Fruit fly (Drosophila melanogaster): ENCODE results near the gene sisA.

Gene sisA

dm6 chrX:11342771-11343170, 20.6 kb upstream of the sisA start:
- no peak for TF ChIP-seq fd96Ca (GFP tag; IDR thresholded peaks at IDR 0.05)
- TF ChIP-seq CG15710 (tag; optimal IDR thresholded peaks at IDR 0.05) = no peak
- no peak for TF ChIP-seq gl (tag; optimal IDR thresholded peaks at IDR 0.05)
- no peak for TF ChIP-seq Snoo (tag; optimal IDR thresholded peaks at IDR 0.05)
- no peak for TF ChIP-seq CG10348 (GFP tag; IDR thresholded peaks at IDR 0.05)
- no peak for TF ChIP-seq CG14655 (GFP tag; optimal IDR thresholded peaks at IDR 0.05)
- no peak for TF ChIP-seq CG17806 (tag; optimal IDR thresholded peaks at IDR 0.05)
- TF ChIP-seq Pif1A (GFP tag; optimal IDR thresholded peaks at IDR 0.05) = no peak
- no peak for TF ChIP-seq CG8301 (tag; optimal IDR thresholded peaks at IDR 0.05)
- no peak for TF ChIP-seq Ets98B (GFP tag; IDR thresholded peaks at IDR 0.05)
- TF ChIP-seq CG13204 (GFP tag; optimal IDR thresholded peaks at IDR 0.05) = no peak
- no peak for TF ChIP-seq Pif1B (GFP tag; optimal IDR thresholded peaks at IDR 0.05)
- TF ChIP-seq CG34367 (tag; optimal IDR thresholded peaks at IDR 0.05) = no peak
- no peak for TF ChIP-seq CG32121 (GFP tag; IDR thresholded peaks at IDR 0.05)

DNA sequence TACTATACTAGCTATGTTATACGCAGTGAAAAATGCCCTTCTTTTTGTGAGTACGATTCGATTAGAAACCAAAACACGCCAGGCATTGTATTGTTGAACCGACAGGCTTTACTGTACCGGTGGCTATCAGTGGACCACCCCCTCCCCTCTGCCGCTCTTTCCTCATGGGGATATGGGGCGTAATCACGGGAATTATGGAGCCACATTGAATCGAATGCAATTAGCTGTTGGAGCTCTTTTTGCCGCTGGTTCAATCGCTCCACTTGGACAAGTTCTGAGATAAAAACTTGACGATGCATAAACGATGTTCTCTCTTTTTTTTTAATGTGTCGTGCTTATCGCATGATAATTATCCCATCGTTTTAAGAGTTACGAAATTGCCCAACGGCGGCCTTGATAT, 20.0 kb upstream of the sisA start:
- no peak for TF ChIP-seq CG13204 (GFP tag; optimal IDR thresholded peaks at IDR 0.05)
- peak; percentile 49; the same call in 2 of the 3 replicates for TF ChIP-seq CG4496 (GFP tag; IDR thresholded peaks at IDR 0.05)

DNA sequence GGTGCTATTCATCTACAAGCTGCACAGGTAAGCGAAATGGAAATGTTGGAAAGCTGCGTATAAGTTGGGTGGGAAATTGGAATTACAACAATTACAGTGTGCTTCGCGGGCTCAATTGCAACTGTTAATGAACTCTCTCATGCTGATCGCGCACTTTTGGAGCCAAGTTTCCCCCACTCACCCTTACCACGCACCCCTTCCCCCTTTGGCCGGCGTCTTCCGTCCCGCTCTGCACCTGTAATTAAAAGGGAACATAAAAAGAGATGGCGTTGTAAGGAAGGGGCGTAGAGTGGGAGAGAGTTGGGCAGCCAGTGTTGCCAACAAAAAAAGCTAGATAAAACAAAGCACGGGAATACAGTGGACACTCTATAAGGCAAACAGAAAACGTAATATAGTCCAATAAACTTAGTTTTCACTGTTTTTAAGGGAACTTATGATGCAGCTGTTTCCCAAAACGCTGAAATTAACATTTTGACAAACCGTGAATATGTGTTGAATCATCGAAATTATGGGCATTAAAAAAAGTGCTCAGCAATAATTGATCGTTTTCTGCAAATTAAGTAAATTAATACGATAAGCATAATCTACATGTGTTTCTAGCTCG, 18.7 kb upstream of the sisA start:
- TF ChIP-seq CG8301 (tag; optimal IDR thresholded peaks at IDR 0.05) (peak; percentile 4), CG13204 (GFP tag; optimal IDR thresholded peaks at IDR 0.05) (peak; percentile 21), EcR (GFP tag; optimal IDR thresholded peaks at IDR 0.05) (peak; percentile 26), D1 (tag; optimal IDR thresholded peaks at IDR 0.05) (no peak), CG34367 (tag; optimal IDR thresholded peaks at IDR 0.05) (no peak), CG17806 (tag; optimal IDR thresholded peaks at IDR 0.05) (no peak), CG9948 (tag; optimal IDR thresholded peaks at IDR 0.05) (peak; percentile 5), Pif1B (GFP tag; optimal IDR thresholded peaks at IDR 0.05) (no peak), CG15710 (tag; optimal IDR thresholded peaks at IDR 0.05) (peak; percentile 26), CG14655 (GFP tag; optimal IDR thresholded peaks at IDR 0.05) (peak; percentile 50), CG4496 (GFP tag; IDR thresholded peaks at IDR 0.05) (no peak), Snoo (tag; optimal IDR thresholded peaks at IDR 0.05) (no peak), rn (GFP tag; IDR thresholded peaks at IDR 0.05) (no peak), gl (tag; optimal IDR thresholded peaks at IDR 0.05) (no peak), fd96Ca (GFP tag; IDR thresholded peaks at IDR 0.05) (no peak), CG12605 (GFP tag; IDR thresholded peaks at IDR 0.05) (no peak), Pif1A (GFP tag; optimal IDR thresholded peaks at IDR 0.05) (peak; percentile 32), CG10348 (GFP tag; IDR thresholded peaks at IDR 0.05) (no peak), CG32121 (GFP tag; IDR thresholded peaks at IDR 0.05) (no peak), Ets98B (GFP tag; IDR thresholded peaks at IDR 0.05) (no peak), CG8159 (tag; optimal IDR thresholded peaks at IDR 0.05) (peak; percentile 1)

dm6 chrX:11339868-11340548, 17.9 kb upstream of the sisA start, which contains the start of the genes CG34348 and Kap3:
Gene CG34348 (plus strand): TSS chrX:11339873.
Gene Kap3 (minus strand): TSS chrX:11340084.
- TF ChIP-seq CG12605 (GFP tag; IDR thresholded peaks at IDR 0.05) (peak; percentile 75), CG14655 (GFP tag; optimal IDR thresholded peaks at IDR 0.05) (peak; percentile 19), CG15710 (tag; optimal IDR thresholded peaks at IDR 0.05) (no peak), Snoo (tag; optimal IDR thresholded peaks at IDR 0.05) (peak; percentile 40), CG8301 (tag; optimal IDR thresholded peaks at IDR 0.05) (no peak), D1 (tag; optimal IDR thresholded peaks at IDR 0.05) (no peak), CG8159 (tag; optimal IDR thresholded peaks at IDR 0.05) (no peak), CG32121 (GFP tag; IDR thresholded peaks at IDR 0.05) (peak; percentile 60; the same call in 1 of the 2 replicates), Ets98B (GFP tag; IDR thresholded peaks at IDR 0.05) (no peak; the same call in 1 of the 2 replicates), Pif1B (GFP tag; optimal IDR thresholded peaks at IDR 0.05) (no peak), CG9948 (tag; optimal IDR thresholded peaks at IDR 0.05) (no peak), CG34367 (tag; optimal IDR thresholded peaks at IDR 0.05) (no peak), fd96Ca (GFP tag; IDR thresholded peaks at IDR 0.05) (no peak), rn (GFP tag; IDR thresholded peaks at IDR 0.05) (no peak), CG13204 (GFP tag; optimal IDR thresholded peaks at IDR 0.05) (no peak), CG17806 (tag; optimal IDR thresholded peaks at IDR 0.05) (no peak), CG10348 (GFP tag; IDR thresholded peaks at IDR 0.05) (no peak), Pif1A (GFP tag; optimal IDR thresholded peaks at IDR 0.05) (peak; percentile 47), EcR (GFP tag; optimal IDR thresholded peaks at IDR 0.05) (no peak), CG4496 (GFP tag; IDR thresholded peaks at IDR 0.05) (peak; percentile 9; the same call in 1 of the 3 replicates)

DNA sequence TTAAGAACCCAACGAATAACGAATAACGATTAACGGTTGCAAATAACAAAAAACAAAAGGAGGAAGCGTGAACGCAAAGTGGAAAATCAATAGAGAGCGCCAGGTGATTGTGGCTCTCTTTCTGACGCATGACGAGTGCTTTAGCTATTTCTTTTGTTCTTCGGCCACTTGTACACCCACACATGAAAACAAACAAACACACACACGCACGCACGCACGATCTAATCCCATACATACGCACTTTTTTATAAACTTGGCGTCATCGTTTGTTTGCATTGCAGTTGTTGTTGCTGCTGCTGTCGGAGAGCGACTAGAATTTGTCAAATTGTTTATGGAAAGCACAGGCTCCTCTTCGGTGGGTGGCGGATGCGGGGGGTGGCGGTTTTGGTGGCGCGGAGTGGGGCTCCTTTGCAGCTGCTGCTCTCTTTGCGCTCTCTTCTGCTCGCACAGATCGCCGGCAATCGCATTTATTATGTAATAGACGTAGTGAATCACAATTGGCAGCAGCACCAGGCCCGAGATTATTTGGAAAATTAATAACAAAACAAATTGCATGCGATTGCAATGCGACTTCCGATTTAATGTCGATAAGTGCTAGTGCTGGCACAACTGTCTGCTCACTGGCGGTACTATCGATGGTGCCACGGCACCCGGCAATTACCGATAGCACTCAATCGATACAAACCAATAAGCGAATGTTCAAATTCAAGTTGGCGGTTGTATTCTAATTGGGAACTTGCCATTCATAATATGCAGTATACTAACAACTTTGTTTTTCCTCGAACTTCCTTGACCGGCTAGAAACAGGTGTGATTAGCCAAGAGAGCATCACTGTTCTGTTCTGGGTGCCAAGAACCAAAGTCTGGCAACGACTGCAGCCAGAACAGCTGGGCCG, 17.1 kb upstream of the sisA start:
- TF ChIP-seq CG15710 (tag; optimal IDR thresholded peaks at IDR 0.05) (peak; percentile 25), CG32121 (GFP tag; IDR thresholded peaks at IDR 0.05) (0 out of 2 replicates have a peak, but pooled peaks have one; percentile 8), rn (GFP tag; IDR thresholded peaks at IDR 0.05) (no peak)

Data from whole organism, pupa.